Fruit fly (Drosophila melanogaster) S2 (cell line): ENCODE data around the gene CG14131.

Experiments
- CG8478 ChIP-seq: fragments of >200 bp; optimal IDR thresholded peaks from 2 replicates; lab custom pipeline; 2018
- CTCF ChIP-seq, 2 experiments: fragments of >200 bp; optimal IDR thresholded peaks; 2 replicates each; lab custom pipeline; 2018

The CG14131 gene

DNA sequence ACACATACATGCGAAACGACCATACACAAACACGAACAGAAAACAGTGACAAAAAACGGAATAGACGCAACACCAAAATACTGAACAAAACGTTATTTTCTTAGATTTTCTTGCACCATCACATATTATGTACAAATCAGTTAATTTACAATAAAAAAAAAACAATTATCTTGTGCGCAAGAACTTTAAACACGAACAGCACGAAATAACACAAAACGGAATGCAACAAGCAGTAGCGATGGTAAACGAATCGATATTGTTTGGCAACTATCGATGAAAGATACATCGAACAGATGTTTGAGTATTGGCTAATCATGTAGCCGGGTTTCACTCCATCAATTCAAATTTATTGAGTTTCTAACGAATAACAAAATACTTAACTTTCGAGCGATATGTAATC, 12.9 kb downstream of the CG14131 start, which contains the start of gene Pi3K68D:
Gene Pi3K68D (minus strand): TSS at position 241 of the 400 bp plus-strand sequence.
- peak; percentile 43 to 67 for TF ChIP-seq CTCF (optimal IDR thresholded peaks at IDR 0.05; lab: Kevin White, UChicago)
- TF ChIP-seq CG8478 (lab: Kevin White, UChicago): no peak

DNA sequence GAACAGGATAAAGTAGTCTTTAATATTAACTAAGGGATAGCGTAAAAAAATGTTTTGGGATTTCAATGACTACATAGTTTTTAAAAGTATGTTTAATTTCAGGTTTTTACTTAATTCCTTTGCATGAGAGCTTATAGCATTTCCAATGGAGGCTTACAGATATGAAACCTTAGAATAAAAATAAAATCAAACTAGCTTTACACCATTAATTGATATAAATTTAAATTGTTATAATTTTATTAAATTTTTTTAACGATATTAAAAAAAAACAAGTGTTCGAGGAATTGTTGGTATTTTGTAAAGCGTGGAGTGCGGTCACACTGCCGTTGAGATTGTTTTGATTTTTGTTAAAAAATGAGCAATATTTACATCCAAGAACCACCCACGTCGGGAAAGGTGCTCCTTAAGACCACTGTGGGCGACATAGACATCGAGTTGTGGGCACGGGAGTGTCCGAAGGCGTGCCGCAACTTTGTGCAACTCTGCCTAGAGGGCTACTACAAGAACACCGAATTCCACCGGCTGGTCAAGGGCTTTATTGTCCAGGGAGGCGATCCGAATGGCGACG, 16.4 kb downstream of the CG14131 start, which contains the start of the genes twy and CG10907:
Gene twy (minus strand): TSS at position 51 of the 568 bp plus-strand sequence.
Gene CG10907 (plus strand): TSS at position 282 of the 568 bp plus-strand sequence.
- TF ChIP-seq CG8478 (lab: Kevin White, UChicago) (no peak), CTCF (optimal IDR thresholded peaks at IDR 0.05; lab: Kevin White, UChicago) (no peak)

DNA sequence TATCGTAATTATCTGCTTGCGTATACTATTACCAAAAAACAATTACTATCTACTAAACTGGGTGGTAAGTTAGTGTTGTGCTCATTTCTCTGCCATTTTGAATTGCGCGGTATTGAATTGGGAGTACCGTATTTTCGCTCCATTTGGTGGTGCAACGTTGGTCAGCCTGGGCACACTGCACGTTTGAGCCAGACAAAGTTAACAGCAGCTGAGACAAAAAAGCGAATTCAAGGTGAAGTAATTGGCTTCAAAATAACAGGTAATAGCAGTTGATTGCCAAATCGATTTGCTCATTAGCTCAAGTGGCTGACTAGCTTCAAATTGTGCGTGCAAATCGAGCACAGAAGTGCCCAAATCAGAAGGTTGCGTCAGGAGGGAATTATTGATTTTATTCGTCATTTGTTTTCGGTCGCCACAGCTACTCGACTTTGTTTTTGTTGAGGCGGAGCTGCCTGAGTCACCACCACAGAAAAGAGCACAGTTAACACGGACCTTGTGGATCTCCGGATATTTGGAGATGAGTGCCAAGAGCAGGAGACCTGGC, 18.6 kb downstream of the CG14131 start, which contains the start of gene Klp68D:
Gene Klp68D (plus strand): TSS at position 175 of the 544 bp plus-strand sequence.
- TF ChIP-seq CG8478 (lab: Kevin White, UChicago) (no peak), CTCF (optimal IDR thresholded peaks at IDR 0.05; lab: Kevin White, UChicago) (no peak)

DNA sequence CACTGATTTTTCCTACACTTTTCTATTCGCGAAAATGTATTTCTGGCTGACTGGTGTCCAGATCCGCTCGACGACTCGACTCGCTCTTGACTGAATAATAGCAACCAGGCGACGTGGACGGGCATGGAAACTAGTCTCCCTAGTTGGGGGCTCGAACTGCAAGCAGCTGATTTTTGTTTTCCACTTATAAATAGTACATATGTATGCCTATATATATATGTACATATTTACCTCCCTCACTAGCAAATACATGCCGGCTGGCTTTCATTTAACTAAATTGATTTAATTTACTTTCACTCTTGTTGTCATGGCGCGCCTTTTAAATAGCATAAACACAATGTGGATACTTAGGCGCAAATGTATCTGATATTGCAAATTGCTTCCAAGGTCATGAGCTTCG, 23.9 kb downstream of the CG14131 start, which contains the start of gene Gcat:
Gene Gcat (minus strand): TSS at position 101 of the 400 bp plus-strand sequence.
- no peak for TF ChIP-seq CG8478 (lab: Kevin White, UChicago)

DNA sequence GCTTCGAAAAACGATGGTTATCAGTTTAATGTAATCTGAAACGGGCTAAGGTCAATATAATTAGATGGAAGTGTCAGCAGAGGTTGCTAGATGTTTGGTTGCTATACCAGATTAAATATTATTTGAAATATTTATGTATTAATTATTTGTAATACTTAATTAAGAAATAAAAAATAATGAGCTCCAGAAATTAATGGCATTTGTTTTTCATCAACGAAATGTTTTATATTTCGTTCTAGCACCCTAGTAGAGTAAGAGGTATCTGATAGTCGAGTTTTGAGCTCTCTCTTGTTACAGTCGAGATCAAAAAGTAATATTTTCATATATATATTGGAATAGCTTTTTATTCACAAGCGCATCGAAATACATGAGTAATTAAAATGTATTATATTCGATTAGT, 24.7 kb downstream of the CG14131 start:
- TF ChIP-seq CG8478 (lab: Kevin White, UChicago): no peak
- no peak for TF ChIP-seq CTCF (optimal IDR thresholded peaks at IDR 0.05; lab: Kevin White, UChicago)

DNA sequence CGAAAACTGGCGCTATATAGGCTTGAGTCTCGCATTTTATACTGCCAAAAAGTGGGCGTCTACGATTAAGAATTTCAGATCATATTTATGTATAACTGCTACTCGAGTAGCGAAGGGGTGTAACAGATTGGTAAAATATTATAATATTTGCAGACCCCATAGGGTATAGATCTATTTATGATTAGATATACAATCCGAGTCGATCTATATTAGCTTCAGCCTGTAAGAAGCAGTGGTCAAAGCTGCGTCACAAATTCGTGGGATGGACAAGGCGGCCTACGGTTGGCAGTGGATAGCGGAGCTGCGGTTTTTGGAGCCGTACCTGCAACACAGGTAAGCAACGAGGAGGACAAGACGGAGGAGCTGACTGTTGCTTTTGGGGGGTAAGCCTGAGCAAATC, 37.8 kb downstream of the CG14131 start, which contains the start of gene Cubn2:
Gene Cubn2 (minus strand): TSS at position 101 of the 400 bp plus-strand sequence.
- no peak for TF ChIP-seq CG8478 (lab: Kevin White, UChicago)
- no peak for TF ChIP-seq CTCF (optimal IDR thresholded peaks at IDR 0.05; lab: Kevin White, UChicago)

DNA sequence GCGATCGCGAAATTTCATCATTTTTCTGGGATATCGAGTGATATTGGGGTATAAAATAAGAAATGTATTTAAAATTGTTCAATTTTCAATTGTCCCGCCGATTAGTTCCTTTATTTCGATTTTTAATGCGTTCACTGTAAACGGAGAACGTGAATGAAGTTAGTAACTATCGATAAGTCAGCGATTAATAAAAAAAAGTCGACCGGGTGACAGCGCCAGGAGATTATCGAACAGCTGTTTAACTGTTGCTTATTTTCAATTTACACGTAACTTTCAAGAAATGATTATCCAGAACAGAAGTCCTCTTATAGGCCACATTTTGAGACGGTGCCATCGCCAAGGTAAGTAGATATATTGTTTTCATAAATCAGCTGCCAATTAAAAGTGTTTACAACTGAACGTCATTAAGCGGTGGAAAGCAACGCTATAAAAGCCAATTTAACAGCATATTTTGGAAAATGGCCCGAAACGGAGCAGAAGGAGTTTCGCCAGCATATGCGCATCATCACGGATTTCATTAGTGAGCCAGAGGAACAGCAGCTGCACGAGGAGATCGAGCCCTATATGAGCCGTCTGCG, 38.4 kb downstream of the CG14131 start, which contains the start of gene CG14130:
Gene CG14130 (plus strand): TSS at position 225 of the 578 bp plus-strand sequence.
- TF ChIP-seq CG8478 (lab: Kevin White, UChicago): no peak
- TF ChIP-seq CTCF (optimal IDR thresholded peaks at IDR 0.05; lab: Kevin White, UChicago): peak in 1 of 2 experiments; percentile 12

DNA sequence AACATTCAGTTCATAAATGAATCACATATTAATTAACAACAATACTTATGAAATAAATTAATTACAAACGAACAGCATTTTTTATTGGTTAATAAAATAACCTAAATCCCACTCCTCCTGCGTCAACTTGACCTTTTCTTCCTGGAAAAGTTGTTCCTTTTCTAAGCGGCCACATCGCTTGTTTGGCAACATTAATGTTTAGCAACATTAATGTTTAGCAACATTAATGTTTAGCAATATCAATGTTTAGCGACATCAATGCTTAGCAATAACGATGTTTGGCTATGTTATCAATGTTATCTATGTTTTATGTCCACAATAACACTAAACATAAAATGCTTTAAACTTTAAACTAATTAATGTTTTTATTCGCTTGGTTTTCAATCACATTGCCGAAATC, 39.8 kb downstream of the CG14131 start:
- TF ChIP-seq CG8478 (lab: Kevin White, UChicago) (no peak), CTCF (optimal IDR thresholded peaks at IDR 0.05; lab: Kevin White, UChicago) (no peak)

DNA sequence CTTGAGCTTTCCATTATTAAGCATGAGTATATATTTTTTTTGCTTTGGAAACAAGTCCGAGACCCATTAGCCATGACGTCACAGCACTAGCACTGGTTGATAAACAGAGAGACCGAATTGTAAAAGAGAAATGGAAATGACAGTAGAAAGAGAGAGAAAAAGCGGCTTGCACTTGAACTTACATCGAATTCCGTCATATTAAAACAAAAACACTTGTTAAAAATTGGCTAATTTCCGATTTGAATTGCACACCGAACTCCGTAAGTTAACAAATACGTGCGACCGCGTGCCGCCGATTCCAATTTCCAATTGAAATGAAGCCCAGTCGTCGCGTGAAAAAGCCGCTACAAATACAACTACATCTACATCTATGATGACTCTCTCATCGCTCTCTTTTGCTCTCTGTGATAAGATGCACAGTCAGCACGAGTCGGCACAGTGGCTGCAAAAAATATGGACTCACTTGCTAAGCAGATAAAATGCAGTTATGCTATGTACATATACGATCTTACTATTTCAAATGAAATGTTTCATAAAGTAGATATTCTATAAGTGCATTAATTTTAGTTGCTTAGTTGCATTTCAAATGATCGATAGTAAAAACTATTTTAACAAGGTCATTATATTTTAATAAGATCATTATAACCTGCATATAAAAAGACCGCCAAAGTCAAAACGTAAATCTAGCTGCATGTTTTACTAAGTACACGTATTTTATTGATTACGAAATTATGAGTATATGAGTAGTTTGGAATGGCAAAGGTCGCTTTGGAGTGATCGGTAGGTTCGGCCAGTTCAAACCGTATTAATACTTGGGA, 43.0 kb downstream of the CG14131 start:
- TF ChIP-seq CTCF (optimal IDR thresholded peaks at IDR 0.05; lab: Kevin White, UChicago): no peak
- TF ChIP-seq CG8478 (lab: Kevin White, UChicago): no peak

DNA sequence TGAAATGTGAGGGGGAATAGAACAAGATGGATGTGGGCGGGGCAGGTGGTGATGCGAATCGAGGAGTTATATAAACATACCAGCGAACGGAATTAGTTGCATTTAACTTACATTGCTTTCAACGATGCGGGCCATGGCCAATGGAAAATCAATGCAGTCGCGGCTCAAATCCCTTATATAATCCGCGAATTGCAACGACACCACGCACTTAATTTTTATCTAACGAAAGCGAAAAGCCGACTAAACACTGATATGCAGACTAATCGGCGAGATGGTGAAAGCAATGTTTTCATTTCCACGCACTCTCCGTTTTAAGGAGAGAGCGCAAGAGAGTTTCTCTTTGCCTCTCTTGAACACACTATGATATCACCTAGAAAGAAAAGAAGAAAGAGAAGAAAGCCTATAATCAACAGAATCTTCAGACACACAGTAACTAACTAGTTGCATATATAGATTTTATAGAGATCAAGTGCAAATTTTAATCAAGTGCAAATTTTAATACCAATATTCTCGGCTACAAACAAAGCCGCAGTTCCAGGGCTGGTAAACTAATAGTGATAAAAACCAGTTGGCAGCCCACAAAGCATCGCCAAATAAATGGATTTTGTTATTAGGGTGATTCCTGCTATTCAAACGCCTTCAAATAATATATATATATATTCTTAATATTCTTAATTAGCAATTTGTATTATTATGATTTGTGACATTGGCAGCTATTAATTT, 45.0 kb downstream of the CG14131 start, which contains the start of the genes CG11597 and CG5946:
Gene CG11597 (minus strand): TSS at position 553 of the 723 bp plus-strand sequence.
Gene CG5946 (minus strand): TSS at position 553 of the 723 bp plus-strand sequence.
- TF ChIP-seq CG8478 (lab: Kevin White, UChicago) (no peak), CTCF (optimal IDR thresholded peaks at IDR 0.05; lab: Kevin White, UChicago) (no peak)

DNA sequence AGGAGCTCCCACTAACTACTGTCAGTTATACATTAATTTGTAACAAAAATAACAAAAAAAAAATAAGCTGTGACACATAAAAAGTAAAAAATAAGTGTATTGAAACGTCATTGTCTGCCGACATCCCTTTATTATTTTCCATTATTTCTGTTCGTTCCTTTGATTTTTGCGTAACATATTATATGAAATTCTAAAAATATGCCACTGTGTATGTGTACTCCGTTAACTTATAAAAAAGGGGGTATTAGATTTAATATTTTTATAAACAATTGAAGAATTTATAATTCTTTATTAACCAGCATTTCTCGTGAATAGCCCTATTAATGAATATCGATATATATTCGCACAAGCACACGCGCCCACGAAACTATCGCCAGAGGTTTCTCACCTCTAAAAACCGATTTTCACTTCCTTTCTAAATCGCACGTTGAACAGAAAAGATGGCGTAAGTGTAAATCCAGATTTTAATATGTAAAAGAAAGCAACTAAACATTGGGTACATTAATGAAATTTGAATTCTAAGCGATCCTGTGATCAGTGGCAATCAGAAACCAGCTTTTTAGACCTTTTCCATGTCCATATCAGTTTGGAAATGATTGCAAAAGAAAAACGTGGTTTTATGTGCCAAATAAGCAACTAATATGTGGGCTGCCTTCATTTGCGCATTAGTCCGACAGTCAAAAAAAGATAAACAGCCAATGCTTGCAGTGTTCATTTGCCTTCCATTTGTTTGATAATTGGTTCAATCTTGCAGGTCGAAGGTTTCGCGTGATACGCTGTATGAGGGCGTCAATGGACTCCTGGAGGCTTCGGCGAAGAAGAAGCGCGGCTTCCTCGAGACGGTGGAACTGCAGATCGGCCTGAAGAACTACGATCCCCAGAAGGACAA, 45.8 kb downstream of the CG14131 start, which contains the start of gene RpL10Ab:
Gene RpL10Ab (plus strand): TSS at position 406 of the 889 bp plus-strand sequence.
- TF ChIP-seq CTCF (optimal IDR thresholded peaks at IDR 0.05; lab: Kevin White, UChicago) (no peak), CG8478 (lab: Kevin White, UChicago) (no peak)

DNA sequence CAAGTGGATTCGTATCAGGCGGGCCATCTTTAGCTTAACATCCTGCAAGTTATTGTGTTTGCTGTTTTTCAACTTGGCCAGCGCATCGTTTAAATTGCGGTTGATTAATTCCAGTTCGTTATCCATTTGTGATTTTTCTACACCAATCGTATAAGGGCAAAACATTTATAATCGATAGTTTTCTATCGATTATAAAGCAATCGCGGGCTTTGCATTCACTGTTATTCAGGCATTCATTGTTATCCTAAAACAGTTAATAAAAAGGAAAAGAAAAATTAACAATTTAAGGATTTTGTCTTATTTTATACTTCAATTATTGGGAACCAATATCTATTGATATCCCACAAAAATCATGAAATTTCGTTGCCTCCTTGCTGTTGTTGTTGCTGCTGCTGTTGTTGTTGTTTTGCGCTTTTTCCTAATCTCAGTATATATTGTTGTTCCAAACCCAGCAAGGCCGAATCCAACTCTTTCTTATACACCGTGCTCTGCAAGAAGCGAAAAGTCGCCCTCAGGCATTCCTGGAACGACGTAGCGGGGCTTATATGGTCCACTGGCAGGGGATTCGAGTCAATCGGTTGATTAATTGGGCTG, 48.8 kb downstream of the CG14131 start, which contains the start of gene CG32095:
Gene CG32095 (minus strand): TSS at position 173 of the 594 bp plus-strand sequence.
- TF ChIP-seq CTCF (optimal IDR thresholded peaks at IDR 0.05; lab: Kevin White, UChicago): no peak
- TF ChIP-seq CG8478 (lab: Kevin White, UChicago): no peak
